Worm (Caenorhabditis elegans): ENCODE results near the gene K02D10.1.

DNA sequence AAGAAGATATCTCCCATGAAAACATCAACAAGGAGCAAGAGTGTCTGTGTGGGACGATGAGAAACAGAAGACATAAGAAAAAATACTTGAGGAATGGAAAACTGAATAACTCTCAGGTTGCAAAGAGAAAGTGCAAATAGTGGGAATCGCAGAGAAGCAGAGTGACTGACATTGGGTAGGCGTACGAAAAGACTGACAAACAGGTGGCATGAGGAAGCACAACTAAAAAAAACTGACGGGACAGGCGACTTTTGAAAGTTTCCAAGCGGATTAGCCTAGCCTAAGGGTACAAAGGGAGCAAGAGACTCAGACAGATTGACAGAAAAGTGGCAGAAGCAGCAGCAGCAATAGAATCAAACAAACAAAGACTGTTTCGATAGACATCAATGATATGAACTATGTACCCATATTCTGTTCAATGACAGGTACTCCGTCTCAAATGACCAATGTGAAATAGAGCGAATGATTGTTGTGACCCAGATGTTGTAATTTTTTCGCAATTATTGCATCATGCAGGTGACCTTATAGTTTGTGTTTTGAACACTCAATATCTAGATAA, 34.9 kb upstream of the K02D10.1 start:
- no peak for TF ChIP-seq madf-9 (GFP tag; conservative IDR thresholded peaks at IDR 0.05)
- TF ChIP-seq ceh-44 (GFP tag; IDR thresholded peaks at IDR 0.05): no peak
- no peak for TF ChIP-seq unc-39 (tag; optimal IDR thresholded peaks at IDR 0.05)
- no peak for TF ChIP-seq nhr-77 (tag; optimal IDR thresholded peaks at IDR 0.05)
- TF ChIP-seq zfp-2 (tag; optimal IDR thresholded peaks at IDR 0.05): no peak
- no peak for TF ChIP-seq nhr-237 (tag; optimal IDR thresholded peaks at IDR 0.05)
- TF ChIP-seq ces-1 (GFP tag; optimal IDR thresholded peaks at IDR 0.05): no peak
- no peak for TF ChIP-seq ceh-28 (tag; optimal IDR thresholded peaks at IDR 0.05)
- TF ChIP-seq D1046.2 (GFP tag; IDR thresholded peaks at IDR 0.05): no peak
